Fruit fly (Drosophila melanogaster): ENCODE measurements around the gene CG7560.

Gene CG7560

dm6 chr3L:11405362-11406254 is 19.4 kb upstream of the CG7560 start (continued):
- TF ChIP-seq CG17802 (tag; optimal IDR thresholded peaks at IDR 0.05) (peak; percentile 83), Bdp1 (GFP tag; optimal IDR thresholded peaks at IDR 0.05) (peak; percentile 90), Sry-β (GFP tag; optimal IDR thresholded peaks at IDR 0.05) (peak; percentile 61), CG15269 (tag; optimal IDR thresholded peaks at IDR 0.05) (peak; percentile 95), Fer2 (tag; optimal IDR thresholded peaks at IDR 0.05) (peak; percentile 88), ranshi (GFP tag; IDR thresholded peaks at IDR 0.05) (peak; percentile 94), Drgx (GFP tag; IDR thresholded peaks at IDR 0.05) (peak; percentile 89), CG10431 (GFP tag; optimal IDR thresholded peaks at IDR 0.05) (peak; percentile 93), hth (optimal IDR thresholded peaks at IDR 0.05) (no peak), CG14667 (GFP tag; IDR thresholded peaks at IDR 0.05) (peak; percentile 86), Camta (GFP tag; optimal IDR thresholded peaks at IDR 0.05) (peak; percentile 95), CG4424 (GFP tag; optimal IDR thresholded peaks at IDR 0.05) (peak; percentile 98), NC2β (GFP tag; optimal IDR thresholded peaks at IDR 0.05) (peak; percentile 97), vfl (GFP tag; optimal IDR thresholded peaks at IDR 0.05) (peak; percentile 75), Antp (GFP tag; optimal IDR thresholded peaks at IDR 0.05) (peak; percentile 92), CG6689 (GFP tag; IDR thresholded peaks at IDR 0.05) (peak; percentile 95), fd3F (GFP tag; optimal IDR thresholded peaks at IDR 0.05) (peak; percentile 88), CG17612 (GFP tag; IDR thresholded peaks at IDR 0.05) (peak; percentile 84), jing (GFP tag; optimal IDR thresholded peaks at IDR 0.05) (peak; percentile 91), trem (tag; optimal IDR thresholded peaks at IDR 0.05) (peak; percentile 94), sqz (GFP tag; optimal IDR thresholded peaks at IDR 0.05) (peak; percentile 98), Elba2 (GFP tag; optimal IDR thresholded peaks at IDR 0.05) (peak; percentile 69), HLHmδ (GFP tag; optimal IDR thresholded peaks at IDR 0.05) (no peak), H2.0 (GFP tag; IDR thresholded peaks at IDR 0.05) (peak; percentile 96), danr (GFP tag; IDR thresholded peaks at IDR 0.05) (peak; percentile 91), nerfin-1 (tag; optimal IDR thresholded peaks at IDR 0.05) (peak; percentile 94), usp (GFP tag; optimal IDR thresholded peaks at IDR 0.05) (no peak), CG5180 (GFP tag; optimal IDR thresholded peaks at IDR 0.05) (peak; percentile 79), btn (GFP tag; optimal IDR thresholded peaks at IDR 0.05) (peak; percentile 65), ci (GFP tag; IDR thresholded peaks at IDR 0.05) (peak; percentile 99), CG6272 (GFP tag; IDR thresholded peaks at IDR 0.05) (peak; percentile 90), Hr39 (optimal IDR thresholded peaks at IDR 0.05) (no peak), h (optimal IDR thresholded peaks at IDR 0.05) (no peak), CG1647 (GFP tag; optimal IDR thresholded peaks at IDR 0.05) (peak; percentile 79), nmo (GFP tag; optimal IDR thresholded peaks at IDR 0.05) (peak; percentile 97), HHEX (GFP tag; optimal IDR thresholded peaks at IDR 0.05) (peak; percentile 91), CrebB (tag; optimal IDR thresholded peaks at IDR 0.05) (peak; percentile 91), Dbx (GFP tag; IDR thresholded peaks at IDR 0.05) (peak; percentile 64), chif (GFP tag; optimal IDR thresholded peaks at IDR 0.05) (peak; percentile 95 to 97), CG13123 (GFP tag; optimal IDR thresholded peaks at IDR 0.05) (peak; percentile 91), CG18599 (GFP tag; optimal IDR thresholded peaks at IDR 0.05) (peak; percentile 88), mld (GFP tag; IDR thresholded peaks at IDR 0.05; ENCODE audit: partially characterized antibody) (no peak), Nf-YB (GFP tag; optimal IDR thresholded peaks at IDR 0.05) (peak; percentile 80), CG7372 (GFP tag; IDR thresholded peaks at IDR 0.05) (peak; percentile 93), CG30403 (GFP tag; optimal IDR thresholded peaks at IDR 0.05) (peak; percentile 95), CG6854 (GFP tag; optimal IDR thresholded peaks at IDR 0.05) (peak; percentile 80), CG2889 (GFP tag; IDR thresholded peaks at IDR 0.05) (peak; percentile 93), tgo (GFP tag; IDR thresholded peaks at IDR 0.05) (peak; percentile 96), CG12299 (tag; optimal IDR thresholded peaks at IDR 0.05) (peak; percentile 81), Myb (GFP tag; optimal IDR thresholded peaks at IDR 0.05) (peak; percentile 58)
